Worm (Caenorhabditis elegans): ENCODE results near the gene trp-2.

ce11 chrIII:1007143-1007905 is 15.6 kb downstream of the trp-2 start:
- TF ChIP-seq aly-2 (tag; optimal IDR thresholded peaks at IDR 0.05) (no peak), ama-1 (optimal IDR thresholded peaks at IDR 0.05) (no peak), nhr-237 (tag; optimal IDR thresholded peaks at IDR 0.05) (no peak), ceh-82 (tag; optimal IDR thresholded peaks at IDR 0.05) (no peak), mab-5 (tag; optimal IDR thresholded peaks at IDR 0.05) (no peak), ztf-11 (tag; optimal IDR thresholded peaks at IDR 0.05) (no peak), nhr-10 (tag; optimal IDR thresholded peaks at IDR 0.05) (no peak)
